ENCODE assay signal across 2 fruit fly cellular contexts in the genomic region with DNA sequence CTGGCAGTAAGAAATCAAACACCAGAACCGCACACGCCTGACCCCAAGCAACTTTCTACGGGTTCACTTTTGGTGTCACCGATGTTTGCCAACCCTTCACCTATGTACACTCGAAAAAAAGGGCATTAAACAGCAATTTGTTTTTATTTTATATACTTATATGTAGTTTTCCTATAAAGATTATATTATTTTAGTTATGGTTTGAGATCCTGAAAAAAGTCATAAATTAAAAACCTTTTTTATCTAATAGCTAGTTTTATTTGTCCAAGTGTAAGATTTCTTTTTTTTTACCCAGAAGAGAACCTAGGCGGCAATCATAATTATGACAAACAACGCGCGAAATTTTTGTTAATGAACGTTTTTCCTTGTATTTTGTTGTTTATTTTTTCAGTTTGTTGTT.
TF ChIP-seq lines count a peak whose summit lies in the region.

No protein-coding gene starts in this region.

TF ChIP-seq in whole organism, embryonic, 481 proteins besides CTCF, POLR2A, EP300 and RAD21 (continued from another document and continues in another):
- no peak for TF ChIP-seq hbn (GFP tag; IDR thresholded peaks at IDR 0.05; lab: Robert Waterston, UW; ENCODE audit: partially characterized antibody)
- peak; percentile 20 for TF ChIP-seq CG7556 (GFP tag; optimal IDR thresholded peaks at IDR 0.05; lab: Kevin White, UChicago)
- TF ChIP-seq CG15269 (tag; optimal IDR thresholded peaks at IDR 0.05; lab: Kevin White, UChicago), result peak; percentile 36
- peak; percentile 65 for TF ChIP-seq ranshi (GFP tag; IDR thresholded peaks at IDR 0.05; lab: Robert Waterston, UW)
- TF ChIP-seq lab (GFP tag; optimal IDR thresholded peaks at IDR 0.05; lab: Kevin White, UChicago), result peak; percentile 65
- no peak for TF ChIP-seq pho (GFP tag; optimal IDR thresholded peaks at IDR 0.05; lab: Kevin White, UChicago)
- TF ChIP-seq Fer3 (tag; optimal IDR thresholded peaks at IDR 0.05; lab: Kevin White, UChicago), result peak; percentile 60
- TF ChIP-seq caup (GFP tag; optimal IDR thresholded peaks at IDR 0.05; lab: Kevin White, UChicago; ENCODE audit: severe bottlenecking), result peak; percentile 9
- TF ChIP-seq Ssrp (tag; optimal IDR thresholded peaks at IDR 0.05; lab: Kevin White, UChicago), result peak; percentile 7
- TF ChIP-seq nmo (GFP tag; optimal IDR thresholded peaks at IDR 0.05; lab: Kevin White, UChicago), result peak; percentile 55
- TF ChIP-seq CG14050 (GFP tag; IDR thresholded peaks at IDR 0.05; lab: Robert Waterston, UW), result peak; percentile 20; the same call in 1 of the 3 replicates
- no peak for TF ChIP-seq CG12769 (tag; optimal IDR thresholded peaks at IDR 0.05; lab: Kevin White, UChicago)
- peak; percentile 24 for TF ChIP-seq CG15601 (tag; optimal IDR thresholded peaks at IDR 0.05; lab: Kevin White, UChicago)
- TF ChIP-seq CG12104 (GFP tag; optimal IDR thresholded peaks at IDR 0.05; lab: Kevin White, UChicago), result peak; percentile 10
- no peak for TF ChIP-seq CG9609 (GFP tag; optimal IDR thresholded peaks at IDR 0.05; lab: Kevin White, UChicago)
- peak; percentile 32; the same call in 1 of the 3 replicates for TF ChIP-seq CG7357 (GFP tag; IDR thresholded peaks at IDR 0.05; lab: Robert Waterston, UW)
- 0 out of 3 replicates have a peak, but pooled peaks have one; percentile 12 for TF ChIP-seq ci (GFP tag; IDR thresholded peaks at IDR 0.05; lab: Robert Waterston, UW)
- TF ChIP-seq CG34422 (GFP tag; IDR thresholded peaks at IDR 0.05; lab: Robert Waterston, UW), result no peak
- 0 out of 2 replicates have a peak, but pooled peaks have one; percentile 24 for TF ChIP-seq CG11696 (GFP tag; IDR thresholded peaks at IDR 0.05; lab: Robert Waterston, UW)
- peak; percentile 6 for TF ChIP-seq CG12659 (GFP tag; optimal IDR thresholded peaks at IDR 0.05; lab: Kevin White, UChicago)
- TF ChIP-seq CG4730 (GFP tag; IDR thresholded peaks at IDR 0.05; lab: Robert Waterston, UW), result peak; percentile 53
- TF ChIP-seq CG5953 (GFP tag; IDR thresholded peaks at IDR 0.05; lab: Robert Waterston, UW), result 0 out of 2 replicates have a peak, but pooled peaks have one; percentile 26
- peak in 1 of 2 experiments; percentile 52 for TF ChIP-seq Hr78 (GFP tag; optimal IDR thresholded peaks at IDR 0.05; lab: Kevin White, UChicago)
- TF ChIP-seq az2 (GFP tag; optimal IDR thresholded peaks at IDR 0.05; lab: Kevin White, UChicago), result peak; percentile 26
- TF ChIP-seq sens (GFP tag; lab: Kevin White, UChicago), result peak; percentile 41
- TF ChIP-seq slou (GFP tag; optimal IDR thresholded peaks at IDR 0.05; lab: Kevin White, UChicago), result peak; percentile 12
- TF ChIP-seq lola (GFP tag; optimal IDR thresholded peaks at IDR 0.05; lab: Kevin White, UChicago), result peak in 1 of 3 experiments; percentile 10
- TF ChIP-seq phol (tag; optimal IDR thresholded peaks at IDR 0.05; lab: Kevin White, UChicago), result peak; percentile 59
- TF ChIP-seq jumu (GFP tag; optimal IDR thresholded peaks at IDR 0.05; lab: Kevin White, UChicago), result no peak
- TF ChIP-seq Myb (GFP tag; optimal IDR thresholded peaks at IDR 0.05; lab: Kevin White, UChicago), result no peak
- no peak for TF ChIP-seq Atf3 (GFP tag; optimal IDR thresholded peaks at IDR 0.05; lab: Kevin White, UChicago)
- no peak for TF ChIP-seq lov (optimal IDR thresholded peaks at IDR 0.05; lab: Kevin White, UChicago)
- TF ChIP-seq lov (GFP tag; IDR thresholded peaks at IDR 0.05; lab: Robert Waterston, UW), result no peak
- peak; percentile 69 for TF ChIP-seq Rfx (GFP tag; IDR thresholded peaks at IDR 0.05; lab: Robert Waterston, UW)
- TF ChIP-seq CG18262 (tag; optimal IDR thresholded peaks at IDR 0.05; lab: Kevin White, UChicago), result peak; percentile 63
- peak; percentile 79 for TF ChIP-seq CG11504 (tag; optimal IDR thresholded peaks at IDR 0.05; lab: Kevin White, UChicago)
- peak; percentile 61 for TF ChIP-seq CG9727 (GFP tag; optimal IDR thresholded peaks at IDR 0.05; lab: Kevin White, UChicago)
- peak; percentile 65 for TF ChIP-seq CG7839 (tag; optimal IDR thresholded peaks at IDR 0.05; lab: Kevin White, UChicago)
- TF ChIP-seq CG7271 (tag; optimal IDR thresholded peaks at IDR 0.05; lab: Kevin White, UChicago), result peak; percentile 14
- peak; percentile 1 for TF ChIP-seq gsb-n (tag; optimal IDR thresholded peaks at IDR 0.05; lab: Kevin White, UChicago)
- 0 out of 2 replicates have a peak, but pooled peaks have one; percentile 57 for TF ChIP-seq CG17328 (GFP tag; IDR thresholded peaks at IDR 0.05; lab: Robert Waterston, UW)
- peak; percentile 49 for TF ChIP-seq CG10209 (GFP tag; optimal IDR thresholded peaks at IDR 0.05; lab: Kevin White, UChicago)
- TF ChIP-seq Abd-B (GFP tag; optimal IDR thresholded peaks at IDR 0.05; lab: Kevin White, UChicago), result no peak
- TF ChIP-seq dmrt99B (tag; optimal IDR thresholded peaks at IDR 0.05; lab: Kevin White, UChicago), result peak; percentile 64
- TF ChIP-seq Blimp-1 (GFP tag; optimal IDR thresholded peaks at IDR 0.05; lab: Kevin White, UChicago), result peak; percentile 42
- peak; percentile 74 for TF ChIP-seq Xrp1 (GFP tag; IDR thresholded peaks at IDR 0.05; lab: Robert Waterston, UW)
- peak; percentile 45 for TF ChIP-seq grau (tag; optimal IDR thresholded peaks at IDR 0.05; lab: Kevin White, UChicago)
- peak; percentile 35 for TF ChIP-seq Xbp1 (GFP tag; optimal IDR thresholded peaks at IDR 0.05; lab: Kevin White, UChicago)
- peak in 1 of 2 experiments; percentile 36 for TF ChIP-seq eve (GFP tag; optimal IDR thresholded peaks at IDR 0.05; lab: Kevin White, UChicago)
- peak; percentile 50 for TF ChIP-seq tap (tag; optimal IDR thresholded peaks at IDR 0.05; lab: Kevin White, UChicago)
- TF ChIP-seq CG17829 (tag; optimal IDR thresholded peaks at IDR 0.05; lab: Kevin White, UChicago), result peak; percentile 58
- peak in 1 of 2 experiments; percentile 45 for TF ChIP-seq Hr51 (GFP tag; optimal IDR thresholded peaks at IDR 0.05; lab: Kevin White, UChicago)
- no peak for TF ChIP-seq Hsf (GFP tag; optimal IDR thresholded peaks at IDR 0.05; lab: Kevin White, UChicago)
- peak; percentile 34; the same call in 1 of the 2 replicates for TF ChIP-seq ssp (GFP tag; IDR thresholded peaks at IDR 0.05; lab: Robert Waterston, UW)
- peak; percentile 24 for TF ChIP-seq Oli (tag; optimal IDR thresholded peaks at IDR 0.05; lab: Kevin White, UChicago)
- peak; percentile 35; the same call in 2 of the 3 replicates for TF ChIP-seq B-H1 (GFP tag; IDR thresholded peaks at IDR 0.05; lab: Robert Waterston, UW)
- TF ChIP-seq bsh (GFP tag; optimal IDR thresholded peaks at IDR 0.05; lab: Kevin White, UChicago), result peak in 1 of 2 experiments; percentile 57
- 0 out of 3 replicates have a peak, but pooled peaks have one; percentile 41 for TF ChIP-seq otp (GFP tag; IDR thresholded peaks at IDR 0.05; lab: Robert Waterston, UW)
- TF ChIP-seq slbo (GFP tag; IDR thresholded peaks at IDR 0.05; lab: Robert Waterston, UW), result peak; percentile 66
- no peak for TF ChIP-seq z (GFP tag; IDR thresholded peaks at IDR 0.05; lab: Robert Waterston, UW)
- TF ChIP-seq Ptx1 (GFP tag; IDR thresholded peaks at IDR 0.05; lab: Robert Waterston, UW), result peak; percentile 62; the same call in 1 of the 2 replicates

TF ChIP-seq in whole organism, prepupa, 60 proteins besides CTCF, POLR2A, EP300 and RAD21 (continued from another document):
- TF ChIP-seq CG31627 (GFP tag; optimal IDR thresholded peaks at IDR 0.05; lab: Kevin White, UChicago) (no peak), pdm3 (GFP tag; optimal IDR thresholded peaks at IDR 0.05; lab: Kevin White, UChicago) (peak; percentile 4), acj6 (GFP tag; optimal IDR thresholded peaks at IDR 0.05; lab: Kevin White, UChicago) (peak; percentile 24), CG34406 (GFP tag; optimal IDR thresholded peaks at IDR 0.05; lab: Kevin White, UChicago) (peak; percentile 36), Hr39 (GFP tag; optimal IDR thresholded peaks at IDR 0.05; lab: Kevin White, UChicago) (no peak), CG8632 (GFP tag; optimal IDR thresholded peaks at IDR 0.05; lab: Kevin White, UChicago) (no peak), esn (GFP tag; optimal IDR thresholded peaks at IDR 0.05; lab: Kevin White, UChicago) (peak; percentile 40), CG3032 (tag; optimal IDR thresholded peaks at IDR 0.05; lab: Kevin White, UChicago) (peak; percentile 30), fkh (GFP tag; optimal IDR thresholded peaks at IDR 0.05; lab: Kevin White, UChicago) (peak; percentile 30), ss (GFP tag; optimal IDR thresholded peaks at IDR 0.05; lab: Kevin White, UChicago) (no peak), CG6163 (GFP tag; IDR thresholded peaks at IDR 0.05; lab: Robert Waterston, UW) (peak; percentile 21; the same call in 1 of the 3 replicates), Met (GFP tag; optimal IDR thresholded peaks at IDR 0.05; lab: Kevin White, UChicago) (no peak), CG7368 (GFP tag; optimal IDR thresholded peaks at IDR 0.05; lab: Kevin White, UChicago) (no peak), Eip78C (GFP tag; lab: Kevin White, UChicago) (peak; percentile 78), CG10669 (GFP tag; optimal IDR thresholded peaks at IDR 0.05; lab: Kevin White, UChicago) (peak; percentile 8), topi (GFP tag; optimal IDR thresholded peaks at IDR 0.05; lab: Kevin White, UChicago) (peak; percentile 24), Gug (GFP tag; IDR thresholded peaks at IDR 0.05; lab: Robert Waterston, UW) (no peak), CG8319 (GFP tag; optimal IDR thresholded peaks at IDR 0.05; lab: Kevin White, UChicago) (no peak), fd85E (GFP tag; optimal IDR thresholded peaks at IDR 0.05; lab: Kevin White, UChicago) (no peak), Hr38 (GFP tag; optimal IDR thresholded peaks at IDR 0.05; lab: Kevin White, UChicago) (no peak), salr (GFP tag; optimal IDR thresholded peaks at IDR 0.05; lab: Kevin White, UChicago) (peak in 1 of 2 experiments; percentile 10)
